Worm (Caenorhabditis elegans) whole organism, young adult: ENCODE results near the gene dhs-15.

Experiments used
- B0019.2 ChIP-seq: fragments of 200-800 bp; sonication (Bioruptor generic); conservative IDR thresholded peaks from 2 replicates; pipeline ENCODE4 v1.3.6; 2022; ENCODE audit warnings: missing genetic modification reagents, missing genetic modification characterization, missing compliant biosample characterization
- B0261.1 ChIP-seq: sonication (generic microtip); optimal IDR thresholded peaks from 2 replicates; lab custom pipeline; 2016; ENCODE audit warnings: mild to moderate bottlenecking, missing genetic modification characterization, moderate library complexity, missing compliant biosample characterization
- F33H1.4 ChIP-seq: fragments of 200-800 bp; sonication (Bioruptor generic); IDR thresholded peaks from 2 replicates; pipeline ENCODE4 v1.3.6; 2022; ENCODE audit warnings: missing genetic modification reagents, missing genetic modification characterization, missing compliant biosample characterization
- F37B4.10 ChIP-seq: fragments of 200-800 bp; sonication (Bioruptor generic); IDR thresholded peaks from 2 replicates; pipeline ENCODE4 v1.3.6; 2022; ENCODE audit warnings: missing genetic modification characterization, missing compliant biosample characterization
- F55B11.4 ChIP-seq: sonication (generic microtip); optimal IDR thresholded peaks from 2 replicates; lab custom pipeline; 2016; ENCODE audit warnings: missing compliant biosample characterization, missing genetic modification characterization, borderline replicate concordance; ENCODE audit not compliant: insufficient read depth
- F57A8.1 ChIP-seq: fragments of 200-800 bp; sonication (Bioruptor generic); optimal IDR thresholded peaks from 2 replicates; lab custom pipeline; 2018; ENCODE audit warnings: mild to moderate bottlenecking, missing genetic modification characterization, moderate library complexity, missing compliant biosample characterization
- F57C9.4 ChIP-seq: sonication (generic microtip); optimal IDR thresholded peaks from 2 replicates; lab custom pipeline; 2017; ENCODE audit warnings: mild to moderate bottlenecking, missing genetic modification characterization, missing compliant biosample characterization
- K12H6.12 ChIP-seq: fragments of 200-800 bp; sonication (Bioruptor generic); optimal IDR thresholded peaks from 2 replicates; lab custom pipeline; 2018; ENCODE audit warnings: mild to moderate bottlenecking, missing genetic modification characterization, missing compliant biosample characterization
- T07F8.4 ChIP-seq: sonication (generic microtip); optimal IDR thresholded peaks from 2 replicates; lab custom pipeline; 2016; ENCODE audit warnings: mild to moderate bottlenecking, missing genetic modification characterization, moderate library complexity, missing compliant biosample characterization
- Y53F4B.3 ChIP-seq: fragments of 200-800 bp; sonication (Bioruptor generic); IDR thresholded peaks from 2 replicates; pipeline ENCODE4 v1.3.6; 2022; ENCODE audit warnings: missing genetic modification reagents, missing genetic modification characterization, missing compliant biosample characterization
- Y53G8AR.9 ChIP-seq: fragments of 200-800 bp; sonication (Bioruptor generic); conservative IDR thresholded peaks from 2 replicates; pipeline ENCODE4 v1.3.6; 2022; ENCODE audit warnings: missing genetic modification reagents, missing genetic modification characterization, missing compliant biosample characterization
- Y67H2A.10 ChIP-seq: fragments of 200-800 bp; sonication (Bioruptor generic); conservative IDR thresholded peaks from 2 replicates; pipeline ENCODE4 v1.3.6; 2022; ENCODE audit warnings: missing genetic modification reagents, missing genetic modification characterization, missing compliant biosample characterization
- Y79H2A.3 ChIP-seq: fragments of 200-800 bp; sonication (Bioruptor generic); conservative IDR thresholded peaks from 2 replicates; pipeline ENCODE4 v1.3.6; 2022; ENCODE audit warnings: missing genetic modification reagents, missing genetic modification characterization, missing compliant biosample characterization
- Y95B8A.8 ChIP-seq: fragments of 200-800 bp; sonication (Bioruptor generic); IDR thresholded peaks from 2 replicates; pipeline ENCODE4 v1.3.6; 2022; ENCODE audit warnings: missing genetic modification reagents, missing genetic modification characterization, missing compliant biosample characterization
- attf-3 ChIP-seq: fragments of 200-800 bp; sonication (Bioruptor generic); conservative IDR thresholded peaks from 2 replicates; pipeline ENCODE4 v1.3.6; 2022; ENCODE audit warnings: missing genetic modification reagents, missing genetic modification characterization, missing compliant biosample characterization
- attf-5 ChIP-seq: fragments of 200-800 bp; sonication (Bioruptor generic); optimal IDR thresholded peaks from 2 replicates; lab custom pipeline; 2018; ENCODE audit warnings: mild to moderate bottlenecking, missing genetic modification characterization, missing compliant biosample characterization
- bed-1 ChIP-seq: fragments of 200-800 bp; sonication (Bioruptor generic); IDR thresholded peaks from 2 replicates; pipeline ENCODE4 v1.3.6; 2022; ENCODE audit warnings: missing genetic modification reagents, missing genetic modification characterization, missing compliant biosample characterization
- cebp-1 ChIP-seq, 2 experiments: fragments of 200-800 bp in 1 of 2; sonication (Bioruptor generic) in 1 of 2; sonication (generic microtip) in 1 of 2; IDR thresholded peaks in 1 of 2; optimal IDR thresholded peaks in 1 of 2; 2 replicates each; pipeline versions ENCODE4 v1.3.6 to Lab custom; 2017 to 2022; ENCODE audit warnings: missing compliant biosample characterization in 2 of 2, missing genetic modification characterization in 2 of 2, mild to moderate bottlenecking in 1 of 2, missing genetic modification reagents in 1 of 2, moderate library complexity in 1 of 2
- cebp-2 ChIP-seq: fragments of 200-800 bp; sonication (Bioruptor generic); IDR thresholded peaks from 2 replicates; pipeline ENCODE4 v1.3.6; 2022; ENCODE audit warnings: missing genetic modification characterization, missing compliant biosample characterization
- ceh-58 ChIP-seq: fragments of 200-800 bp; sonication (Bioruptor generic); IDR thresholded peaks from 2 replicates; pipeline ENCODE4 v1.3.6; 2022; ENCODE audit warnings: missing genetic modification characterization, missing compliant biosample characterization
- dpl-1 ChIP-seq: fragments of 150-350 bp; optimal IDR thresholded peaks from 2 replicates; lab custom pipeline; 2014; ENCODE audit warnings: missing biosample characterization, missing genetic modification reagents, missing genetic modification characterization
- egrh-3 ChIP-seq: fragments of 200-800 bp; sonication (Bioruptor generic); IDR thresholded peaks from 2 replicates; pipeline ENCODE4 v1.3.6; 2022; ENCODE audit warnings: missing genetic modification reagents, missing genetic modification characterization, missing compliant biosample characterization
- hmg-1.2 ChIP-seq: fragments of 200-800 bp; sonication (Bioruptor generic); IDR thresholded peaks from 2 replicates; pipeline ENCODE4 v1.3.6; 2022; ENCODE audit warnings: missing genetic modification reagents, missing genetic modification characterization, missing compliant biosample characterization
- hrde-1 ChIP-seq: sonication (generic microtip); optimal IDR thresholded peaks from 2 replicates; lab custom pipeline; 2016; ENCODE audit warnings: missing genetic modification characterization, mild to moderate bottlenecking, missing compliant biosample characterization, moderate library complexity, missing genotype, missing genetic modification reagents, borderline replicate concordance
- hsf-1 ChIP-seq: fragments of 200-800 bp; sonication (Bioruptor generic); IDR thresholded peaks from 2 replicates; pipeline ENCODE4 v1.3.6; 2022; ENCODE audit warnings: missing genetic modification reagents, missing genetic modification characterization, missing compliant biosample characterization
- lin-54 ChIP-seq: fragments of 200-800 bp; sonication (Bioruptor generic); optimal IDR thresholded peaks from 2 replicates; lab custom pipeline; 2018; ENCODE audit warnings: mild to moderate bottlenecking, missing genetic modification characterization, missing compliant biosample characterization
- lsy-27 ChIP-seq: sonication (generic microtip); optimal IDR thresholded peaks from 2 replicates; lab custom pipeline; 2017; ENCODE audit warnings: missing genetic modification characterization, mild to moderate bottlenecking, missing compliant biosample characterization, antibody characterized with exemption, missing genotype, borderline replicate concordance; ENCODE audit not compliant: insufficient read depth
- madf-3 ChIP-seq: fragments of 200-800 bp; sonication (Bioruptor generic); IDR thresholded peaks from 2 replicates; pipeline ENCODE4 v1.3.6; 2022; ENCODE audit warnings: missing genetic modification reagents, missing genetic modification characterization, missing compliant biosample characterization
- madf-6 ChIP-seq: fragments of 200-800 bp; sonication (Bioruptor generic); IDR thresholded peaks from 2 replicates; pipeline ENCODE4 v1.3.6; 2022; ENCODE audit warnings: missing genetic modification reagents, missing genetic modification characterization, missing compliant biosample characterization
- mel-28 ChIP-seq: sonication (generic microtip); optimal IDR thresholded peaks from 2 replicates; lab custom pipeline; 2016; ENCODE audit warnings: borderline replicate concordance, mild to moderate bottlenecking, missing genetic modification characterization, missing compliant biosample characterization
- nfya-1 ChIP-seq: sonication (generic microtip); optimal IDR thresholded peaks from 2 replicates; lab custom pipeline; 2017; ENCODE audit warnings: antibody characterized with exemption, missing compliant biosample characterization, missing genetic modification characterization, borderline replicate concordance; ENCODE audit not compliant: insufficient read depth
- nhr-120 ChIP-seq: fragments of 200-800 bp; sonication (Bioruptor generic); IDR thresholded peaks from 2 replicates; pipeline ENCODE4 v1.3.6; 2022; ENCODE audit warnings: missing genetic modification characterization, missing compliant biosample characterization
- nhr-27 ChIP-seq: fragments of 200-800 bp; sonication (Bioruptor generic); optimal IDR thresholded peaks from 2 replicates; lab custom pipeline; 2018; ENCODE audit warnings: mild to moderate bottlenecking, missing genetic modification characterization, moderate library complexity, missing compliant biosample characterization
- nhr-80 ChIP-seq: sonication (generic microtip); optimal IDR thresholded peaks from 2 replicates; lab custom pipeline; 2016; ENCODE audit warnings: missing genetic modification characterization, missing compliant biosample characterization
- nhr-90 ChIP-seq: sonication (generic microtip); optimal IDR thresholded peaks from 2 replicates; lab custom pipeline; 2016; ENCODE audit warnings: missing genotype, mild to moderate bottlenecking, missing genetic modification characterization, missing compliant biosample characterization
- repo-1 ChIP-seq: sonication (generic microtip); optimal IDR thresholded peaks from 2 replicates; lab custom pipeline; 2017; ENCODE audit warnings: mild to moderate bottlenecking, missing genetic modification characterization, missing compliant biosample characterization
- sdz-38 ChIP-seq: sonication (generic microtip); optimal IDR thresholded peaks from 2 replicates; lab custom pipeline; 2016; ENCODE audit warnings: missing genotype, missing genetic modification characterization, missing compliant biosample characterization
- tbx-9 ChIP-seq: sonication (generic microtip); optimal IDR thresholded peaks from 2 replicates; lab custom pipeline; 2016; ENCODE audit warnings: borderline replicate concordance, missing genetic modification characterization, inconsistent platforms, missing compliant biosample characterization
- unc-62 ChIP-seq: fragments of 150-350 bp; optimal IDR thresholded peaks from 2 replicates; lab custom pipeline; 2014; ENCODE audit warnings: missing biosample characterization, missing genetic modification reagents, missing genetic modification characterization
- zfh-2 ChIP-seq: fragments of 200-800 bp; sonication (Bioruptor generic); conservative IDR thresholded peaks from 2 replicates; pipeline ENCODE4 v1.3.6; 2022; ENCODE audit warnings: missing genetic modification reagents, missing genetic modification characterization, missing compliant biosample characterization
- ztf-18 ChIP-seq: sonication (generic microtip); optimal IDR thresholded peaks from 2 replicates; lab custom pipeline; 2016; ENCODE audit warnings: missing genotype, mild to moderate bottlenecking, missing genetic modification characterization, missing compliant biosample characterization
- ztf-22 ChIP-seq: fragments of 200-800 bp; sonication (Bioruptor generic); optimal IDR thresholded peaks from 2 replicates; lab custom pipeline; 2018; ENCODE audit warnings: mild to moderate bottlenecking, missing genetic modification characterization, moderate library complexity, missing compliant biosample characterization
- ztf-25 ChIP-seq: fragments of 200-800 bp; sonication (Bioruptor generic); IDR thresholded peaks from 2 replicates; pipeline ENCODE4 v1.3.6; 2022; ENCODE audit warnings: missing genetic modification reagents, missing genetic modification characterization, missing compliant biosample characterization
- ztf-6 ChIP-seq: fragments of 200-800 bp; sonication (Bioruptor generic); IDR thresholded peaks from 2 replicates; pipeline ENCODE4 v1.3.6; 2022; ENCODE audit warnings: missing genetic modification reagents, missing genetic modification characterization, missing compliant biosample characterization

Gene dhs-15

ce11 chrV:2728236-2728635 lies 41.4 kb downstream of the dhs-15 start, which contains the start of gene str-33:
str-33 (plus strand) TSS chrV:2728536.
- TF ChIP-seq Y95B8A.8 (GFP tag; lab: Robert Waterston, UW) = no peak
- TF ChIP-seq sdz-38 (tag; lab: Kevin White, UChicago) = no peak
- no peak for TF ChIP-seq Y53G8AR.9 (GFP tag; lab: Robert Waterston, UW)
- TF ChIP-seq hmg-1.2 (GFP tag; lab: Robert Waterston, UW) = no peak
- no peak for TF ChIP-seq nhr-27 (tag; lab: Kevin White, UChicago)
- TF ChIP-seq B0019.2 = no peak
- no peak for TF ChIP-seq madf-3 (GFP tag; lab: Robert Waterston, UW)
- no peak for TF ChIP-seq attf-3 (GFP tag; lab: Robert Waterston, UW)
- TF ChIP-seq lsy-27 (tag; lab: Kevin White, UChicago) = no peak
- no peak for TF ChIP-seq madf-6
- no peak for TF ChIP-seq ztf-6 (GFP tag; lab: Robert Waterston, UW)
- TF ChIP-seq mel-28 (tag; lab: Kevin White, UChicago) = no peak
- no peak for TF ChIP-seq nhr-120 (GFP tag; lab: Robert Waterston, UW)
- TF ChIP-seq zfh-2 (GFP tag; lab: Robert Waterston, UW) = no peak
- no peak for TF ChIP-seq cebp-2 (GFP tag; lab: Robert Waterston, UW)
- no peak for TF ChIP-seq egrh-3
- TF ChIP-seq bed-1 (GFP tag; lab: Robert Waterston, UW) = no peak
- TF ChIP-seq F57A8.1 (GFP tag; lab: Kevin White, UChicago) = no peak
- no peak for TF ChIP-seq F55B11.4 (tag; lab: Kevin White, UChicago)
- no peak for TF ChIP-seq ztf-18

- TF ChIP-seq lin-54 = no peak
- TF ChIP-seq madf-6 = no peak
Measured at ce11 chrV:2727101-2727500, 42.6 kb downstream of the dhs-15 start, which contains the start of gene str-13. str-13 (minus strand) TSS chrV:2727201.

ce11 chrV:2725225-2725624 lies 44.4 kb downstream of the dhs-15 start, which contains the start of gene srg-59:
srg-59 (minus strand) TSS chrV:2725325.
- TF ChIP-seq Y53F4B.3 (GFP tag; lab: Robert Waterston, UW) (no peak), Y67H2A.10 (no peak), ceh-58 (GFP tag; lab: Robert Waterston, UW) (no peak), Y79H2A.3 (GFP tag; lab: Robert Waterston, UW) (no peak), attf-5 (no peak), nfya-1 (no peak), hrde-1 (no peak), nhr-80 (tag; lab: Kevin White, UChicago) (no peak), nhr-90 (tag; lab: Kevin White, UChicago) (no peak), unc-62 (GFP tag; lab: Kevin White, UChicago) (no peak), T07F8.4 (tag; lab: Kevin White, UChicago) (no peak), cebp-1 (GFP tag; IDR thresholded peaks at IDR 0.05; lab: Robert Waterston, UW) (no peak), cebp-1 (tag; optimal IDR thresholded peaks at IDR 0.05; lab: Kevin White, UChicago) (no peak), B0019.2 (no peak)

ce11 chrV:2722555-2722954 lies 47.1 kb downstream of the dhs-15 start, which contains the start of gene srg-60:
srg-60 (minus strand) TSS chrV:2722655.
- TF ChIP-seq F37B4.10 (GFP tag; lab: Robert Waterston, UW) (no peak), F57C9.4 (tag; lab: Kevin White, UChicago) (no peak), dpl-1 (GFP tag; lab: Kevin White, UChicago) (no peak), nfya-1 (no peak), K12H6.12 (tag; lab: Kevin White, UChicago) (no peak), F33H1.4 (GFP tag; lab: Robert Waterston, UW) (no peak), ceh-58 (GFP tag; lab: Robert Waterston, UW) (no peak), tbx-9 (tag; lab: Kevin White, UChicago) (no peak), cebp-2 (GFP tag; lab: Robert Waterston, UW) (no peak), ztf-22 (no peak), ztf-25 (GFP tag; lab: Robert Waterston, UW) (no peak), hsf-1 (GFP tag; lab: Robert Waterston, UW) (no peak), repo-1 (tag; lab: Kevin White, UChicago) (no peak), B0261.1 (no peak)
